Worm (Caenorhabditis elegans) whole organism, late embryonic: ENCODE measurements around the gene Y39H10B.2.

ENCODE experiments used
- C38D4.7 ChIP-seq: fragments of 200-800 bp; sonication (Bioruptor generic); optimal IDR thresholded peaks from 2 replicates; lab custom pipeline; 2018; ENCODE audit warnings: mild to moderate bottlenecking, missing genetic modification characterization, moderate library complexity, missing compliant biosample characterization
- K02D7.2 ChIP-seq: sonication (generic microtip); optimal IDR thresholded peaks from 2 replicates; lab custom pipeline; 2017; ENCODE audit warnings: mild to moderate bottlenecking, missing genetic modification characterization, missing compliant biosample characterization
- Y22D7AL.16 ChIP-seq: sonication (generic microtip); optimal IDR thresholded peaks from 2 replicates; lab custom pipeline; 2016; ENCODE audit warnings: missing genetic modification characterization, missing compliant biosample characterization
- ahr-1 ChIP-seq: sonication (generic microtip); optimal IDR thresholded peaks from 2 replicates; lab custom pipeline; 2016; ENCODE audit warnings: missing genetic modification characterization, missing compliant biosample characterization
- ceh-19 ChIP-seq: fragments of 200-800 bp; sonication (Bioruptor generic); optimal IDR thresholded peaks from 2 replicates; lab custom pipeline; 2018; ENCODE audit warnings: mild to moderate bottlenecking, missing genetic modification characterization, missing compliant biosample characterization
- ceh-2 ChIP-seq: sonication (generic microtip); optimal IDR thresholded peaks from 2 replicates; lab custom pipeline; 2016; ENCODE audit warnings: missing genotype, missing genetic modification characterization, missing compliant biosample characterization
- ceh-22 ChIP-seq: sonication (generic microtip); optimal IDR thresholded peaks from 2 replicates; lab custom pipeline; 2017; ENCODE audit warnings: missing biosample characterization, missing genetic modification characterization
- ceh-9 ChIP-seq: sonication (generic microtip); optimal IDR thresholded peaks from 2 replicates; lab custom pipeline; 2016; ENCODE audit warnings: mild to moderate bottlenecking, missing genetic modification characterization, inconsistent platforms, missing compliant biosample characterization
- che-1 ChIP-seq: sonication (generic microtip); optimal IDR thresholded peaks from 2 replicates; lab custom pipeline; 2016; ENCODE audit warnings: mild to moderate bottlenecking, missing genetic modification characterization, missing compliant biosample characterization
- dve-1 ChIP-seq: sonication (generic microtip); optimal IDR thresholded peaks from 2 replicates; lab custom pipeline; 2017; ENCODE audit warnings: antibody characterized with exemption, mild to moderate bottlenecking, missing genetic modification characterization, missing compliant biosample characterization
- elt-2 ChIP-seq: sonication (generic microtip); optimal IDR thresholded peaks from 2 replicates; lab custom pipeline; 2016; ENCODE audit warnings: missing genetic modification reagents, missing genetic modification characterization, missing compliant biosample characterization
- elt-4 ChIP-seq: sonication (generic microtip); optimal IDR thresholded peaks from 2 replicates; lab custom pipeline; 2016; ENCODE audit warnings: missing genetic modification characterization, missing compliant biosample characterization
- ets-4 ChIP-seq: sonication (generic microtip); optimal IDR thresholded peaks from 2 replicates; lab custom pipeline; 2016; ENCODE audit warnings: missing genetic modification characterization, missing compliant biosample characterization
- eyg-1 ChIP-seq: sonication (generic microtip); optimal IDR thresholded peaks from 2 replicates; lab custom pipeline; 2016; ENCODE audit warnings: missing genotype, missing genetic modification characterization, missing compliant biosample characterization
- fax-1 ChIP-seq: sonication (generic microtip); optimal IDR thresholded peaks from 2 replicates; lab custom pipeline; 2016; ENCODE audit warnings: missing genotype, missing genetic modification characterization, missing compliant biosample characterization
- fkh-6 ChIP-seq: sonication (generic microtip); optimal IDR thresholded peaks from 2 replicates; lab custom pipeline; 2016; ENCODE audit warnings: missing genetic modification characterization, missing compliant biosample characterization
- gmeb-2 ChIP-seq: sonication (generic microtip); optimal IDR thresholded peaks from 2 replicates; lab custom pipeline; 2016; ENCODE audit warnings: missing genetic modification characterization, inconsistent platforms, missing compliant biosample characterization
- madf-2 ChIP-seq: sonication (generic microtip); optimal IDR thresholded peaks from 2 replicates; lab custom pipeline; 2017; ENCODE audit warnings: missing genetic modification characterization, missing compliant biosample characterization
- nhr-232 ChIP-seq: sonication (generic microtip); optimal IDR thresholded peaks from 2 replicates; lab custom pipeline; 2016; ENCODE audit warnings: missing genetic modification characterization, missing compliant biosample characterization
- pha-4 ChIP-seq: fragments of 150-350 bp; optimal IDR thresholded peaks from 2 replicates; lab custom pipeline; 2018; ENCODE audit warnings: missing biosample characterization, missing genetic modification reagents, missing genetic modification characterization
- pqm-1 ChIP-seq: sonication (generic microtip); optimal IDR thresholded peaks from 2 replicates; lab custom pipeline; 2016; ENCODE audit warnings: missing genetic modification characterization, missing compliant biosample characterization
- ref-2 ChIP-seq: sonication (generic microtip); optimal IDR thresholded peaks from 2 replicates; lab custom pipeline; 2016; ENCODE audit warnings: missing genetic modification characterization, missing compliant biosample characterization
- sox-4 ChIP-seq: sonication (generic microtip); optimal IDR thresholded peaks from 2 replicates; lab custom pipeline; 2017; ENCODE audit warnings: mild to moderate bottlenecking, missing genetic modification characterization, inconsistent platforms, missing compliant biosample characterization
- syd-9 ChIP-seq: sonication (generic microtip); optimal IDR thresholded peaks from 2 replicates; lab custom pipeline; 2016; ENCODE audit warnings: mild to moderate bottlenecking, missing genetic modification characterization, moderate library complexity, missing compliant biosample characterization
- tbx-2 ChIP-seq: sonication (generic microtip); optimal IDR thresholded peaks from 2 replicates; lab custom pipeline; 2016; ENCODE audit warnings: missing genetic modification characterization, missing compliant biosample characterization
- ttx-3 ChIP-seq: sonication (generic microtip); optimal IDR thresholded peaks from 2 replicates; lab custom pipeline; 2016; ENCODE audit warnings: missing genetic modification reagents, missing genetic modification characterization, missing compliant biosample characterization
- unc-3 ChIP-seq, 2 experiments: fragments of 200-800 bp in 1 of 2; sonication (Bioruptor generic) in 1 of 2; sonication (generic microtip) in 1 of 2; conservative IDR thresholded peaks in 1 of 2; optimal IDR thresholded peaks in 1 of 2; 2 replicates each; pipeline versions ENCODE4 v1.3.6 to Lab custom; 2016 to 2022; ENCODE audit warnings: missing compliant biosample characterization in 2 of 2, missing genetic modification characterization in 2 of 2, missing genetic modification reagents in 1 of 2
- unc-55 ChIP-seq: sonication (generic microtip); optimal IDR thresholded peaks from 2 replicates; lab custom pipeline; 2017; ENCODE audit warnings: missing biosample characterization, missing genetic modification reagents, missing genetic modification characterization
- ztf-16 ChIP-seq: sonication (generic microtip); optimal IDR thresholded peaks from 2 replicates; lab custom pipeline; 2017; ENCODE audit warnings: missing genetic modification characterization, missing compliant biosample characterization

The Y39H10B.2 gene

DNA sequence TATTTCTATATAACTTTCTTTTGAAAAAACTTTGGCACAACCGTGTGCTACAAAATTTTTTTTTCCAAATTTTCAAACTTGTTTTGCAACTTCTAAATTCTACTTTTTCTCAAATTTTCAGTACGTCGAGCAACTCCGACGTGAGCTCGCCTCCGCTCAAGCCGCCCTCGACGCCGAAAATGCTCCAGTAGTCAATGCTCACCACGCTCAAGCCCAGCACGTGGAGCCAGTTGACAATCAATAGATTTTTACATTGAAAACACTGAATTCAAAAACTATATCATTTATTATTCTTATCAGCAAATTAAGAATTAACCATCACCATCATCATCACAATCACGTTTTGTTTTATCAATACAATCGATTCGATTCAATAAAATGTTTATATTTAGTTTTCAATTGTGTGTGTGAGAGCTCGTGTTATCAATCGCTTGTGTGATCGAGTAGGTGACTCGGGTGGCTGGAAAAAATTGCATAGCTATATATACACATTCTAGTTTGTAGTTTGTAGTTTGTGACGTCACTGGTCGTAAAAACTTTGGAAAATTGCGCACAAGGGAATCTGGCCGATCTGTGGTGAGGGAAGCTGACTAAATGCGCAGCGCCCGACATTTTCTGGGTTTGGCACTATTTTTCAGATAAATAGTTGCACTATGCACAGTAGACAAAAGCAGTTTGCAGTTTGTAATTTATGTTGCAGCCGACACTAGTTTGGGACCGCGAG, 34.1 kb upstream of the Y39H10B.2 start:
- TF ChIP-seq sox-4 (tag; lab: Kevin White, UChicago) (no peak), C38D4.7 (GFP tag; lab: Kevin White, UChicago) (no peak), elt-2 (peak; percentile 38), pqm-1 (peak; percentile 28)

- TF ChIP-seq ceh-9, result no peak
- no peak for TF ChIP-seq ceh-19 (GFP tag; lab: Kevin White, UChicago)
- no peak for TF ChIP-seq ceh-22 (tag; lab: Kevin White, UChicago)
- no peak for TF ChIP-seq pha-4 (tag; lab: Kevin White, UChicago)
- no peak for TF ChIP-seq pqm-1
- no peak for TF ChIP-seq nhr-232 (tag; lab: Kevin White, UChicago)
- TF ChIP-seq unc-3 (GFP tag; conservative IDR thresholded peaks at IDR 0.05; lab: Robert Waterston, UW), result no peak
- no peak for TF ChIP-seq unc-3 (tag; optimal IDR thresholded peaks at IDR 0.05; lab: Kevin White, UChicago)
Measured at ce11 chrV:3637086-3637485, 31.5 kb upstream of the Y39H10B.2 start, which contains the start of gene srx-41. srx-41 (minus strand) TSS chrV:3637186.

- TF ChIP-seq fax-1 (tag; lab: Kevin White, UChicago) (no peak), sox-4 (tag; lab: Kevin White, UChicago) (no peak), elt-2 (no peak), ref-2 (no peak), unc-3 (GFP tag; conservative IDR thresholded peaks at IDR 0.05; lab: Robert Waterston, UW) (no peak), unc-3 (tag; optimal IDR thresholded peaks at IDR 0.05; lab: Kevin White, UChicago) (no peak), dve-1 (tag; lab: Kevin White, UChicago) (no peak)
Measured at ce11 chrV:3639873-3640272, 28.7 kb upstream of the Y39H10B.2 start.

DNA sequence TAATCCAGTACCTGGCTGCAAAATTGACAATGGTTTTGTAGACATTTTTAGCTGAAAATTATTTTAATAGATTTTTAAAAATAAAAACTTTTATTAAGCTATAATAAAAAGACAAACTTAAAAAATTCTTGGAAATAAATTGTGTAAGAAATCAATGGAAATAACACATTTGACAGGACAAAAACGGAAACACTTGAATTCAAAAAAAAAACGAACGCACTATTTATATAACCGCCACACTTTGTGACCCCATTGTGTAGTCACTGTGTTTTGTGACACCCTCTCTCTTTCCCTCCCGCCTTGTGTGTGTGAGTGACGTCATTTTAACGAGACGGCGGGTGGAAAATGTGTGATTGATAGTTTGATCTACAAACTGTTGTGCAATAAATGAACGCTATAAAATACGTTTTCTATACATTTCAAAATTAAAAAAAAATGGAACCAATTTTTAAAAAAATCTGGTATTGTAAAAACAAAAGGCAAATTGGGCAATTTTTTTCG, 24.3 kb upstream of the Y39H10B.2 start, which contains the start of gene F59B1.8:
Gene F59B1.8 (minus strand): TSS at position 51 of the 501 bp plus-strand sequence.
- TF ChIP-seq elt-2, result peak; percentile 37
- TF ChIP-seq tbx-2 (tag; lab: Kevin White, UChicago), result peak; percentile 18
- TF ChIP-seq pqm-1, result no peak
- no peak for TF ChIP-seq ztf-16 (tag; lab: Kevin White, UChicago)
- TF ChIP-seq ets-4 (tag; lab: Kevin White, UChicago), result no peak
- TF ChIP-seq, all 69 proteins: peak for 2

ce11 chrV:3647862-3648261, 20.7 kb upstream of the Y39H10B.2 start, which contains the start of gene F59B1.10:
F59B1.10 (minus strand) TSS chrV:3647962.
- no peak for TF ChIP-seq elt-2

ce11 chrV:3649473-3649872, 19.1 kb upstream of the Y39H10B.2 start, which contains the start of gene str-114:
str-114 (plus strand) TSS chrV:3649773.
- TF ChIP-seq Y22D7AL.16 (tag; lab: Kevin White, UChicago) (no peak), pha-4 (tag; lab: Kevin White, UChicago) (no peak), fkh-6 (no peak), eyg-1 (tag; lab: Kevin White, UChicago) (no peak), elt-4 (tag; lab: Kevin White, UChicago) (no peak), ztf-16 (tag; lab: Kevin White, UChicago) (no peak), ttx-3 (no peak), dve-1 (tag; lab: Kevin White, UChicago) (no peak), gmeb-2 (tag; lab: Kevin White, UChicago) (no peak), che-1 (tag; lab: Kevin White, UChicago) (no peak), tbx-2 (tag; lab: Kevin White, UChicago) (no peak), madf-2 (tag; lab: Kevin White, UChicago) (no peak), ahr-1 (tag; lab: Kevin White, UChicago) (no peak), syd-9 (tag; lab: Kevin White, UChicago) (no peak), ceh-9 (no peak), unc-55 (GFP tag; lab: Kevin White, UChicago) (no peak), ceh-2 (tag; lab: Kevin White, UChicago) (no peak), K02D7.2 (tag; lab: Kevin White, UChicago) (no peak)
